Fruit fly (Drosophila melanogaster) whole organism, embryonic: ENCODE results near the gene Gnpat.

Experiments
- Ada2b ChIP-seq: fragments of 200-800 bp; sonication (Bioruptor generic); IDR thresholded peaks from 2 replicates; pipeline ENCODE4 v1.3.6; 2022; ENCODE audit warnings: missing biosample characterization, missing genetic modification characterization
- CG11723 ChIP-seq: fragments of 200-800 bp; sonication (Bioruptor generic); optimal IDR thresholded peaks from 2 replicates; lab custom pipeline; 2017; ENCODE audit warnings: missing biosample characterization, mild to moderate bottlenecking, missing genetic modification characterization
- CG13287 ChIP-seq: fragments of 200-800 bp; sonication (Bioruptor generic); IDR thresholded peaks from 2 replicates; pipeline ENCODE4 v1.3.6; 2022; ENCODE audit warnings: missing biosample characterization, missing genetic modification characterization; ENCODE audit not compliant: partially characterized antibody
- CG13296 ChIP-seq: fragments of 200-800 bp; sonication (Bioruptor generic); optimal IDR thresholded peaks from 3 replicates; lab custom pipeline; 2018; ENCODE audit warnings: missing biosample characterization, mild to moderate bottlenecking, missing genetic modification characterization
- CG14441 ChIP-seq: fragments of 200-800 bp; sonication (Bioruptor generic); IDR thresholded peaks from 2 replicates; pipeline ENCODE4 v1.3.6; 2022; ENCODE audit warnings: missing biosample characterization, missing genetic modification characterization
- CG15011 ChIP-seq: fragments of 200-800 bp; sonication (Bioruptor generic); optimal IDR thresholded peaks from 3 replicates; lab custom pipeline; 2018; ENCODE audit warnings: missing biosample characterization, mild to moderate bottlenecking, missing genetic modification characterization
- CG15514 ChIP-seq: fragments of 200-800 bp; sonication (Bioruptor generic); optimal IDR thresholded peaks from 3 replicates; lab custom pipeline; 2017; ENCODE audit warnings: missing biosample characterization, missing genetic modification characterization, mild to moderate bottlenecking, moderate library complexity, missing genetic modification reagents
- CG1602 ChIP-seq: fragments of 200-800 bp; sonication (Bioruptor generic); optimal IDR thresholded peaks from 3 replicates; lab custom pipeline; 2016; ENCODE audit warnings: missing biosample characterization, missing genetic modification characterization
- CG1647 ChIP-seq: fragments of 200-800 bp; sonication (Bioruptor generic); optimal IDR thresholded peaks from 3 replicates; lab custom pipeline; 2016; ENCODE audit warnings: missing biosample characterization, missing genetic modification characterization
- CG17186 ChIP-seq: fragments of 200-800 bp; sonication (Bioruptor generic); optimal IDR thresholded peaks from 3 replicates; lab custom pipeline; 2017; ENCODE audit warnings: missing biosample characterization, missing genetic modification reagents, missing genetic modification characterization
- CG18764 ChIP-seq: fragments of 200-800 bp; sonication (Bioruptor generic); optimal IDR thresholded peaks from 3 replicates; lab custom pipeline; 2016; ENCODE audit warnings: missing biosample characterization, missing genetic modification characterization
- CG2120 ChIP-seq: fragments of 200-800 bp; sonication (Bioruptor generic); optimal IDR thresholded peaks from 3 replicates; lab custom pipeline; 2016; ENCODE audit warnings: missing biosample characterization, missing genetic modification characterization
- CG2199 ChIP-seq: fragments of 200-800 bp; sonication (Bioruptor generic); IDR thresholded peaks from 3 replicates; pipeline ENCODE4 v1.3.6; 2022; ENCODE audit warnings: missing biosample characterization, missing genetic modification characterization
- CG2202 ChIP-seq: fragments of 200-800 bp; sonication (Bioruptor generic); optimal IDR thresholded peaks from 2 replicates; lab custom pipeline; 2018; ENCODE audit warnings: missing biosample characterization, mild to moderate bottlenecking, missing genetic modification characterization
- CG2875 ChIP-seq: fragments of 200-800 bp; sonication (Bioruptor generic); optimal IDR thresholded peaks from 2 replicates; lab custom pipeline; 2017; ENCODE audit warnings: missing biosample characterization, mild to moderate bottlenecking, missing genetic modification characterization, missing genetic modification reagents
- CG31224 ChIP-seq: fragments of 200-800 bp; sonication (Bioruptor generic); IDR thresholded peaks from 2 replicates; pipeline ENCODE4 v1.3.6; 2022; ENCODE audit warnings: missing biosample characterization, missing genetic modification characterization
- CG6765 ChIP-seq: fragments of 200-800 bp; sonication (Bioruptor generic); optimal IDR thresholded peaks from 3 replicates; lab custom pipeline; 2017; ENCODE audit warnings: missing biosample characterization, mild to moderate bottlenecking, missing genetic modification characterization
- CG7357 ChIP-seq: fragments of 200-800 bp; sonication (Bioruptor generic); IDR thresholded peaks from 3 replicates; pipeline ENCODE4 v1.3.6; 2022; ENCODE audit warnings: missing biosample characterization, missing genetic modification characterization
- CG8359 ChIP-seq: fragments of 200-800 bp; sonication (Bioruptor generic); optimal IDR thresholded peaks from 2 replicates; lab custom pipeline; 2017; ENCODE audit warnings: missing biosample characterization, mild to moderate bottlenecking, missing genetic modification characterization, borderline replicate concordance
- CG9932 ChIP-seq: fragments of 200-800 bp; sonication (Bioruptor generic); IDR thresholded peaks from 2 replicates; pipeline ENCODE4 v1.3.6; 2022; ENCODE audit warnings: missing biosample characterization, missing genetic modification characterization
- CHES-1-like ChIP-seq: fragments of 200-800 bp; sonication (Bioruptor generic); optimal IDR thresholded peaks from 2 replicates; lab custom pipeline; 2016; ENCODE audit warnings: missing biosample characterization, missing genetic modification characterization
- Drgx ChIP-seq: fragments of 200-800 bp; sonication (Bioruptor generic); IDR thresholded peaks from 2 replicates; pipeline ENCODE4 v1.3.6; 2022; ENCODE audit warnings: missing biosample characterization, missing genetic modification characterization
- H15 ChIP-seq: fragments of 200-800 bp; sonication (Bioruptor generic); IDR thresholded peaks from 3 replicates; pipeline ENCODE4 v1.3.6; 2022; ENCODE audit warnings: missing biosample characterization, missing genetic modification characterization
- HLH3B ChIP-seq: fragments of 200-800 bp; sonication (Bioruptor generic); IDR thresholded peaks from 2 replicates; pipeline ENCODE4 v1.3.6; 2022; ENCODE audit warnings: missing biosample characterization, missing genetic modification characterization
- HLH54F ChIP-seq: fragments of 200-800 bp; sonication (Bioruptor generic); optimal IDR thresholded peaks from 3 replicates; lab custom pipeline; 2016; ENCODE audit warnings: missing biosample characterization, missing genetic modification characterization
- Hr78 ChIP-seq, 2 experiments: fragments of 200-800 bp in 1 of 2; fragments of >200 bp in 1 of 2; sonication (Bioruptor generic) in 1 of 2; optimal IDR thresholded peaks; 2 replicates each; lab custom pipeline; 2017 to 2019; ENCODE audit warnings: missing biosample characterization in 2 of 2, missing genetic modification characterization in 2 of 2, mild to moderate bottlenecking in 1 of 2, moderate library complexity in 1 of 2
- Lhr ChIP-seq: fragments of 200-800 bp; sonication (Bioruptor generic); optimal IDR thresholded peaks from 3 replicates; lab custom pipeline; 2017; ENCODE audit warnings: mild to moderate bottlenecking, missing biosample characterization, missing genetic modification reagents, missing genetic modification characterization
- Lim3 ChIP-seq: fragments of 200-800 bp; sonication (Bioruptor generic); IDR thresholded peaks from 2 replicates; pipeline ENCODE4 v1.3.6; 2022; ENCODE audit warnings: missing biosample characterization, missing genetic modification characterization
- NC2α ChIP-seq: fragments of 200-800 bp; sonication (Bioruptor generic); optimal IDR thresholded peaks from 2 replicates; lab custom pipeline; 2016; ENCODE audit warnings: missing biosample characterization, missing genetic modification characterization
- Poxn ChIP-seq: fragments of 200-800 bp; sonication (Bioruptor generic); IDR thresholded peaks from 2 replicates; pipeline ENCODE4 v1.3.6; 2022; ENCODE audit warnings: missing biosample characterization, missing genetic modification characterization
- TFAM ChIP-seq: fragments of 200-800 bp; sonication (Bioruptor generic); optimal IDR thresholded peaks from 2 replicates; lab custom pipeline; 2017; ENCODE audit warnings: missing biosample characterization, missing genetic modification characterization, inconsistent platforms
- Trl ChIP-seq, 3 experiments: fragments of >200 bp in 2 of 3; fragments of 200-800 bp in 1 of 3; sonication (Bioruptor generic) in 1 of 3; optimal IDR thresholded peaks; 2 replicates in 1 of 3; 3 replicates in 2 of 3; lab custom pipeline; 2016 to 2017; ENCODE audit warnings: missing biosample characterization in 1 of 3, missing genetic modification characterization in 1 of 3
- Xrp1 ChIP-seq: fragments of 200-800 bp; sonication (Bioruptor generic); IDR thresholded peaks from 2 replicates; pipeline ENCODE4 v1.3.6; 2022; ENCODE audit warnings: missing biosample characterization, missing genetic modification characterization
- al ChIP-seq: fragments of 200-800 bp; sonication (Bioruptor generic); IDR thresholded peaks from 2 replicates; pipeline ENCODE4 v1.3.6; 2022; ENCODE audit warnings: missing biosample characterization, missing genetic modification characterization
- aop ChIP-seq: fragments of 200-800 bp; sonication (Bioruptor generic); IDR thresholded peaks from 2 replicates; pipeline ENCODE4 v1.3.6; 2022; ENCODE audit warnings: missing biosample characterization, missing genetic modification characterization
- chm ChIP-seq: fragments of 200-800 bp; sonication (Bioruptor generic); IDR thresholded peaks from 2 replicates; pipeline ENCODE4 v1.3.6; 2022; ENCODE audit warnings: missing biosample characterization, missing genetic modification characterization
- chn ChIP-seq: fragments of 200-800 bp; sonication (Bioruptor generic); optimal IDR thresholded peaks from 2 replicates; lab custom pipeline; 2016; ENCODE audit warnings: missing biosample characterization, missing genetic modification characterization
- ci ChIP-seq: fragments of 200-800 bp; sonication (Bioruptor generic); IDR thresholded peaks from 3 replicates; pipeline ENCODE4 v1.3.6; 2022; ENCODE audit warnings: missing biosample characterization, missing genetic modification characterization
- dati ChIP-seq: fragments of 200-800 bp; sonication (Bioruptor generic); IDR thresholded peaks from 2 replicates; pipeline ENCODE4 v1.3.6; 2022; ENCODE audit warnings: missing biosample characterization, missing genetic modification characterization
- fru ChIP-seq: fragments of >200 bp; optimal IDR thresholded peaks from 2 replicates; lab custom pipeline; 2017
- ftz-f1 ChIP-seq: fragments of 200-800 bp; sonication (Bioruptor generic); optimal IDR thresholded peaks from 2 replicates; lab custom pipeline; 2016; ENCODE audit warnings: missing biosample characterization, missing genetic modification characterization
- gfzf ChIP-seq: fragments of 200-800 bp; sonication (Bioruptor generic); optimal IDR thresholded peaks from 2 replicates; lab custom pipeline; 2016; ENCODE audit warnings: missing biosample characterization, mild to moderate bottlenecking, missing genetic modification characterization, moderate library complexity
- lilli ChIP-seq: fragments of 200-800 bp; sonication (Bioruptor generic); optimal IDR thresholded peaks from 3 replicates; lab custom pipeline; 2016; ENCODE audit warnings: missing biosample characterization, missing genetic modification characterization
- mam ChIP-seq: fragments of 200-800 bp; sonication (Bioruptor generic); optimal IDR thresholded peaks from 3 replicates; lab custom pipeline; 2016; ENCODE audit warnings: missing biosample characterization, missing genetic modification characterization
- nerfin-1 ChIP-seq: fragments of 200-800 bp; sonication (Bioruptor generic); optimal IDR thresholded peaks from 3 replicates; lab custom pipeline; 2019; ENCODE audit warnings: missing biosample characterization, mild to moderate bottlenecking, missing genetic modification characterization, moderate library complexity
- nmo ChIP-seq: fragments of 200-800 bp; sonication (Bioruptor generic); optimal IDR thresholded peaks from 2 replicates; lab custom pipeline; 2018; ENCODE audit warnings: missing biosample characterization, mild to moderate bottlenecking, missing genetic modification characterization, moderate library complexity
- pros ChIP-seq: fragments of 200-800 bp; sonication (Bioruptor generic); optimal IDR thresholded peaks from 3 replicates; lab custom pipeline; 2019; ENCODE audit warnings: missing biosample characterization, mild to moderate bottlenecking, missing genetic modification characterization, moderate library complexity
- ro ChIP-seq: fragments of 200-800 bp; sonication (Bioruptor generic); IDR thresholded peaks from 2 replicates; pipeline ENCODE4 v1.3.6; 2022; ENCODE audit warnings: missing biosample characterization, missing genetic modification characterization
- run ChIP-seq: fragments of 200-800 bp; sonication (Bioruptor generic); optimal IDR thresholded peaks from 3 replicates; lab custom pipeline; 2018; ENCODE audit warnings: missing biosample characterization, mild to moderate bottlenecking, missing genetic modification characterization
- slp2 ChIP-seq: fragments of 200-800 bp; sonication (Bioruptor generic); optimal IDR thresholded peaks from 2 replicates; lab custom pipeline; 2016; ENCODE audit warnings: missing biosample characterization, missing genetic modification characterization
- sob ChIP-seq: fragments of 200-800 bp; sonication (Bioruptor generic); IDR thresholded peaks from 2 replicates; pipeline ENCODE4 v1.3.6; 2022; ENCODE audit warnings: missing biosample characterization, missing genetic modification characterization
- sqz ChIP-seq: fragments of 200-800 bp; sonication (Bioruptor generic); optimal IDR thresholded peaks from 3 replicates; lab custom pipeline; 2018; ENCODE audit warnings: missing biosample characterization, mild to moderate bottlenecking, missing genetic modification characterization

The Gnpat gene

dm6 chr3R:25518099-25518567, 27.4 kb upstream of the Gnpat start (continued):
- TF ChIP-seq Trl (optimal IDR thresholded peaks at IDR 0.05; lab: Kevin White, UChicago) (peak; percentile 80 to 83), Trl (GFP tag; optimal IDR thresholded peaks at IDR 0.05; lab: Kevin White, UChicago) (peak; percentile 5), Xrp1 (GFP tag; lab: Robert Waterston, UW) (no peak), sob (GFP tag; lab: Robert Waterston, UW) (no peak), ro (GFP tag; lab: Robert Waterston, UW) (no peak), Drgx (GFP tag; lab: Robert Waterston, UW) (0 out of 2 replicates have a peak, but pooled peaks have one; percentile 16), nerfin-1 (no peak), CG1647 (GFP tag; lab: Kevin White, UChicago) (no peak), ci (GFP tag; lab: Robert Waterston, UW) (no peak), CG2199 (GFP tag; lab: Robert Waterston, UW) (no peak), CG9932 (0 out of 2 replicates have a peak, but pooled peaks have one; percentile 8), chm (GFP tag; lab: Robert Waterston, UW) (0 out of 2 replicates have a peak, but pooled peaks have one; percentile 29), HLH54F (GFP tag; lab: Kevin White, UChicago) (no peak), run (no peak), Lhr (GFP tag; lab: Kevin White, UChicago) (no peak), CG8359 (GFP tag; lab: Kevin White, UChicago) (no peak), fru (lab: Kevin White, UChicago) (no peak), CG6765 (GFP tag; lab: Kevin White, UChicago) (no peak), TFAM (GFP tag; lab: Kevin White, UChicago) (no peak), sqz (GFP tag; lab: Kevin White, UChicago) (peak; percentile 65), Lim3 (GFP tag; lab: Robert Waterston, UW) (no peak), aop (no peak), H15 (GFP tag; lab: Robert Waterston, UW) (no peak), Poxn (GFP tag; lab: Robert Waterston, UW) (no peak), mam (GFP tag; lab: Kevin White, UChicago) (no peak), CG2202 (tag; lab: Kevin White, UChicago) (no peak), CG15514 (GFP tag; lab: Kevin White, UChicago) (no peak), CG11723 (GFP tag; lab: Kevin White, UChicago) (no peak), chn (GFP tag; lab: Kevin White, UChicago) (no peak), CG17186 (GFP tag; lab: Kevin White, UChicago) (no peak), CG13287 (no peak), al (no peak), gfzf (GFP tag; lab: Kevin White, UChicago) (no peak), dati (no peak), CG1602 (no peak), Ada2b (GFP tag; lab: Robert Waterston, UW) (no peak), slp2 (GFP tag; lab: Kevin White, UChicago) (no peak), nmo (GFP tag; lab: Kevin White, UChicago) (no peak), CG14441 (GFP tag; lab: Robert Waterston, UW) (no peak), CG2120 (no peak), pros (peak; percentile 13), CG15011 (GFP tag; lab: Kevin White, UChicago) (no peak), CG13296 (no peak), ftz-f1 (GFP tag; lab: Kevin White, UChicago) (no peak), CG18764 (GFP tag; lab: Kevin White, UChicago) (no peak), NC2α (no peak), CG2875 (GFP tag; lab: Kevin White, UChicago) (no peak), CG7357 (no peak), Hr78 (GFP tag; optimal IDR thresholded peaks at IDR 0.05; lab: Kevin White, UChicago) (no peak), lilli (GFP tag; lab: Kevin White, UChicago) (no peak), CG31224 (GFP tag; lab: Robert Waterston, UW) (0 out of 2 replicates have a peak, but pooled peaks have one; percentile 6), CHES-1-like (GFP tag; lab: Kevin White, UChicago) (no peak), HLH3B (GFP tag; lab: Robert Waterston, UW) (no peak)
